Worm (Caenorhabditis elegans) whole organism, L1 larva: ENCODE data around the gene cyp-14A2.

ENCODE experiments used
- ceh-82 ChIP-seq, 3 experiments: fragments of 150-350 bp in 1 of 3; sonication (generic microtip) in 2 of 3; optimal IDR thresholded peaks; 2 replicates each; lab custom pipeline; 2014 to 2017; ENCODE audit warnings: missing biosample characterization in 3 of 3, missing genetic modification characterization in 3 of 3
- efl-1 ChIP-seq, 4 experiments: fragments of 150-350 bp; optimal IDR thresholded peaks in 3 of 4; peaks in 1 of 4; 1 replicate in 1 of 4; 2 replicates in 3 of 4; lab custom pipeline; 2014; ENCODE audit warnings: missing biosample characterization in 2 of 4, missing genetic modification characterization in 2 of 4, missing genetic modification reagents in 2 of 4
- lin-39 ChIP-seq: fragments of 150-350 bp; optimal IDR thresholded peaks from 2 replicates; lab custom pipeline; 2014; ENCODE audit warnings: missing biosample characterization, missing genetic modification reagents, missing genetic modification characterization
- nhr-12 ChIP-seq: sonication (generic microtip); optimal IDR thresholded peaks from 2 replicates; lab custom pipeline; 2017; ENCODE audit warnings: missing biosample characterization, missing genetic modification characterization
- nhr-76 ChIP-seq: sonication (generic microtip); optimal IDR thresholded peaks from 2 replicates; lab custom pipeline; 2017; ENCODE audit warnings: missing biosample characterization, missing genetic modification characterization
- nhr-77 ChIP-seq: fragments of 150-350 bp; optimal IDR thresholded peaks from 2 replicates; lab custom pipeline; 2014; ENCODE audit warnings: missing biosample characterization, missing genetic modification characterization
- pag-3 ChIP-seq: sonication (generic microtip); optimal IDR thresholded peaks from 2 replicates; lab custom pipeline; 2017; ENCODE audit warnings: missing genetic modification characterization, mild to moderate bottlenecking, missing compliant biosample characterization, antibody characterized with exemption, borderline replicate concordance; ENCODE audit not compliant: insufficient read depth
- skn-1 ChIP-seq: fragments of 150-350 bp; optimal IDR thresholded peaks from 2 replicates; lab custom pipeline; 2014; ENCODE audit warnings: missing biosample characterization, missing genetic modification characterization
- unc-130 ChIP-seq: fragments of 150-350 bp; optimal IDR thresholded peaks from 2 replicates; lab custom pipeline; 2017; ENCODE audit warnings: missing biosample characterization, missing genetic modification characterization, inconsistent platforms
- zag-1 ChIP-seq: fragments of 150-350 bp; optimal IDR thresholded peaks from 2 replicates; lab custom pipeline; 2014; ENCODE audit warnings: missing biosample characterization, missing genetic modification characterization

- TF ChIP-seq nhr-77 (no peak), nhr-12 (tag; lab: Kevin White, UChicago) (no peak), unc-130 (tag; lab: Kevin White, UChicago) (no peak), lin-39 (tag; lab: Kevin White, UChicago) (no peak), pag-3 (tag; lab: Kevin White, UChicago) (no peak), zag-1 (tag; lab: Kevin White, UChicago) (no peak), skn-1 (tag; lab: Kevin White, UChicago) (no peak), efl-1 (optimal IDR thresholded peaks at IDR 0.05; lab: Kevin White, UChicago) (no peak), efl-1 (GFP tag; optimal IDR thresholded peaks at IDR 0.05 in 1 of 2; lab: Kevin White, UChicago) (no peak), ceh-82 (tag; optimal IDR thresholded peaks at IDR 0.05; lab: Kevin White, UChicago) (no peak), nhr-76 (tag; lab: Kevin White, UChicago) (no peak)
Measured at ce11 chrX:13291506-13291905, 22.0 kb upstream of the cyp-14A2 start, which contains the start of gene srd-38.
